Worm (Caenorhabditis elegans) whole organism, L1 larva: ENCODE measurements around the gene lgc-1.

ENCODE experiments used
- C04F5.9 ChIP-seq: sonication (generic microtip); optimal IDR thresholded peaks from 2 replicates; lab custom pipeline; 2016; ENCODE audit warnings: missing genetic modification characterization, missing compliant biosample characterization
- F16B12.6 ChIP-seq: fragments of 150-350 bp; optimal IDR thresholded peaks from 2 replicates; lab custom pipeline; 2014; ENCODE audit warnings: missing biosample characterization, missing genetic modification characterization
- ama-1 ChIP-seq: fragments of 150-350 bp; optimal IDR thresholded peaks from 2 replicates; lab custom pipeline; 2014
- blmp-1 ChIP-seq: fragments of 150-350 bp; optimal IDR thresholded peaks from 2 replicates; lab custom pipeline; 2014; ENCODE audit warnings: missing biosample characterization, missing genetic modification characterization
- ceh-8 ChIP-seq: fragments of 200-800 bp; sonication (Bioruptor generic); optimal IDR thresholded peaks from 2 replicates; lab custom pipeline; 2018; ENCODE audit warnings: mild to moderate bottlenecking, missing genetic modification characterization, moderate library complexity, missing compliant biosample characterization
- ceh-82 ChIP-seq, 3 experiments: fragments of 150-350 bp in 1 of 3; sonication (generic microtip) in 2 of 3; optimal IDR thresholded peaks; 2 replicates each; lab custom pipeline; 2014 to 2017; ENCODE audit warnings: missing biosample characterization in 3 of 3, missing genetic modification characterization in 3 of 3
- dpl-1 ChIP-seq, 3 experiments: fragments of 150-350 bp in 2 of 3; sonication (generic microtip) in 1 of 3; optimal IDR thresholded peaks; 2 replicates each; lab custom pipeline; 2014 to 2017; ENCODE audit warnings: missing biosample characterization in 3 of 3, missing genetic modification characterization in 3 of 3, missing genetic modification reagents in 3 of 3
- dsc-1 ChIP-seq: sonication (generic microtip); optimal IDR thresholded peaks from 2 replicates; lab custom pipeline; 2016; ENCODE audit warnings: mild to moderate bottlenecking, missing genetic modification characterization, missing compliant biosample characterization
- efl-3 ChIP-seq: fragments of 200-800 bp; sonication (Bioruptor generic); optimal IDR thresholded peaks from 2 replicates; lab custom pipeline; 2018; ENCODE audit warnings: mild to moderate bottlenecking, missing genetic modification characterization, missing compliant biosample characterization
- egl-13 ChIP-seq: sonication (generic microtip); optimal IDR thresholded peaks from 2 replicates; lab custom pipeline; 2016; ENCODE audit warnings: missing genotype, missing genetic modification reagents, missing genetic modification characterization, missing compliant biosample characterization
- elt-2 ChIP-seq: sonication (generic microtip); optimal IDR thresholded peaks from 2 replicates; lab custom pipeline; 2016; ENCODE audit warnings: missing genetic modification characterization, mild to moderate bottlenecking, inconsistent platforms, missing compliant biosample characterization, missing genetic modification reagents
- elt-3 ChIP-seq, 6 experiments: fragments of 150-350 bp in 1 of 6; sonication (generic microtip); optimal IDR thresholded peaks; 2 replicates each; lab custom pipeline; 2017 to 2018; ENCODE audit warnings: missing biosample characterization in 6 of 6, missing genetic modification characterization in 6 of 6, inconsistent platforms in 1 of 6
- fkh-10 ChIP-seq: sonication (generic microtip); optimal IDR thresholded peaks from 2 replicates; lab custom pipeline; 2017; ENCODE audit warnings: missing biosample characterization, missing genetic modification reagents, missing genetic modification characterization
- fkh-4 ChIP-seq: sonication (generic microtip); optimal IDR thresholded peaks from 2 replicates; lab custom pipeline; 2016; ENCODE audit warnings: missing compliant biosample characterization, missing genetic modification characterization, borderline replicate concordance
- fkh-8 ChIP-seq: sonication (generic microtip); optimal IDR thresholded peaks from 2 replicates; lab custom pipeline; 2016; ENCODE audit warnings: mild to moderate bottlenecking, missing genetic modification characterization, missing compliant biosample characterization
- grh-1 ChIP-seq: fragments of 200-800 bp; sonication (Bioruptor generic); IDR thresholded peaks from 2 replicates; pipeline ENCODE4 v1.3.6; 2022; ENCODE audit warnings: missing genetic modification reagents, missing genetic modification characterization, missing compliant biosample characterization
- lin-35 ChIP-seq, 2 experiments: fragments of 150-350 bp; optimal IDR thresholded peaks; 2 replicates each; lab custom pipeline; 2014; ENCODE audit warnings: missing biosample characterization in 2 of 2, missing genetic modification characterization in 2 of 2, missing genetic modification reagents in 2 of 2
- lir-3 ChIP-seq: sonication (generic microtip); optimal IDR thresholded peaks from 2 replicates; lab custom pipeline; 2016; ENCODE audit warnings: mild to moderate bottlenecking, missing genetic modification characterization, moderate library complexity, missing compliant biosample characterization; ENCODE audit not compliant: poor library complexity
- lsy-2 ChIP-seq, 2 experiments: fragments of 150-350 bp; optimal IDR thresholded peaks; 2 replicates each; lab custom pipeline; 2014; ENCODE audit warnings: missing biosample characterization in 2 of 2, missing genetic modification characterization in 2 of 2
- mdl-1 ChIP-seq, 2 experiments: fragments of 150-350 bp; optimal IDR thresholded peaks; 2 replicates each; lab custom pipeline; 2014 to 2017; ENCODE audit warnings: missing biosample characterization in 2 of 2, missing genetic modification characterization in 2 of 2, inconsistent platforms in 1 of 2
- mef-2 ChIP-seq: fragments of 150-350 bp; optimal IDR thresholded peaks from 2 replicates; lab custom pipeline; 2014; ENCODE audit warnings: missing biosample characterization, missing genetic modification characterization
- mep-1 ChIP-seq: fragments of 150-350 bp; optimal IDR thresholded peaks from 2 replicates; lab custom pipeline; 2014; ENCODE audit warnings: missing biosample characterization, missing genetic modification characterization
- nhr-20 ChIP-seq: sonication (generic microtip); optimal IDR thresholded peaks from 2 replicates; lab custom pipeline; 2016; ENCODE audit warnings: mild to moderate bottlenecking, missing genetic modification characterization, missing compliant biosample characterization
- nhr-237 ChIP-seq: fragments of 150-350 bp; optimal IDR thresholded peaks from 2 replicates; lab custom pipeline; 2014; ENCODE audit warnings: missing biosample characterization, missing genetic modification characterization
- nhr-71 ChIP-seq: sonication (generic microtip); optimal IDR thresholded peaks from 2 replicates; lab custom pipeline; 2016; ENCODE audit warnings: mild to moderate bottlenecking, missing genetic modification characterization, moderate library complexity, missing compliant biosample characterization
- nhr-76 ChIP-seq: sonication (generic microtip); optimal IDR thresholded peaks from 2 replicates; lab custom pipeline; 2017; ENCODE audit warnings: missing biosample characterization, missing genetic modification characterization
- nhr-85 ChIP-seq: sonication (generic microtip); peaks from one replicate; lab custom pipeline; 2016; ENCODE audit warnings: missing genetic modification characterization, inconsistent platforms, missing compliant biosample characterization
- pax-3 ChIP-seq: fragments of 200-800 bp; sonication (Bioruptor generic); optimal IDR thresholded peaks from 2 replicates; lab custom pipeline; 2018; ENCODE audit warnings: mild to moderate bottlenecking, missing genetic modification characterization, moderate library complexity, missing compliant biosample characterization
- pqm-1 ChIP-seq: sonication (generic microtip); optimal IDR thresholded peaks from 3 replicates; lab custom pipeline; 2017; ENCODE audit warnings: missing biosample characterization, missing genetic modification characterization
- rnt-1 ChIP-seq: sonication (generic microtip); optimal IDR thresholded peaks from 2 replicates; lab custom pipeline; 2016; ENCODE audit warnings: mild to moderate bottlenecking, missing genetic modification characterization, moderate library complexity, missing compliant biosample characterization
- snpc-4 ChIP-seq: fragments of 150-350 bp; optimal IDR thresholded peaks from 2 replicates; lab custom pipeline; 2014; ENCODE audit warnings: missing biosample characterization, missing genetic modification characterization
- sup-37 ChIP-seq: fragments of 200-800 bp; sonication (Bioruptor generic); optimal IDR thresholded peaks from 2 replicates; lab custom pipeline; 2018; ENCODE audit warnings: mild to moderate bottlenecking, missing genetic modification characterization, missing compliant biosample characterization
- swsn-7 ChIP-seq: sonication (generic microtip); optimal IDR thresholded peaks from 2 replicates; lab custom pipeline; 2016; ENCODE audit warnings: missing genetic modification characterization, missing compliant biosample characterization
- tbx-2 ChIP-seq: sonication (generic microtip); optimal IDR thresholded peaks from 2 replicates; lab custom pipeline; 2016; ENCODE audit warnings: missing genetic modification characterization, missing compliant biosample characterization
- unc-30 ChIP-seq: sonication (generic microtip); optimal IDR thresholded peaks from 2 replicates; lab custom pipeline; 2017; ENCODE audit warnings: missing biosample characterization, missing genetic modification characterization
- unc-86 ChIP-seq: sonication (generic microtip); optimal IDR thresholded peaks from 2 replicates; lab custom pipeline; 2016; ENCODE audit warnings: missing genetic modification characterization, missing compliant biosample characterization
- unc-98 ChIP-seq: fragments of 200-800 bp; sonication (Bioruptor generic); IDR thresholded peaks from 2 replicates; pipeline ENCODE4 v1.3.6; 2022; ENCODE audit warnings: missing genetic modification characterization, missing compliant biosample characterization
- vab-15 ChIP-seq: sonication (generic microtip); optimal IDR thresholded peaks from 2 replicates; lab custom pipeline; 2017; ENCODE audit warnings: missing genotype, mild to moderate bottlenecking, missing genetic modification characterization, missing compliant biosample characterization
- ztf-4 ChIP-seq: fragments of 150-350 bp; optimal IDR thresholded peaks from 2 replicates; lab custom pipeline; 2014; ENCODE audit warnings: missing biosample characterization, missing genetic modification characterization

Gene lgc-1

DNA sequence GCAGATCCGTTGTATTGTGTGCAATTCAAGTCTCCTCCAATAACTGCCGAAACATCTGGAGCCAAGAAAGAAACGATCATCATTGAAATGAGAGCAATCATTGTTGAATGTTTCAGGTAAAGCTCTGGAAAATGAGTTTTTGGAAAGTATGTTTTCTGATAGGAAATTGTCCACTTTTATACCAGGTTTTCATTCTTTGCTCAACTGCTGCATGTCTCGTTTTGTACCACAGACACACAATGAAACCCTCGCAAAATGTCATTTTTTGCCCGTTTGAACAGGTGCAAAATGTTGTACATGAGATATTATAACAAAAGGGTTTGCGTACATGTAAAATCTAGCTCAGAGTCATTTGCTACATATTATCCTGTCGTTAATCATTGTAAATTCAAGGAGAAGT is 14.2 kb upstream of the lgc-1 start, which contains the start of gene T05B4.10:
TSS of gene T05B4.10 (minus strand) at position 101 of the 400 bp plus-strand sequence.
- TF ChIP-seq F16B12.6: no peak
- no peak for TF ChIP-seq unc-30 (tag; lab: Kevin White, UChicago)
- no peak for TF ChIP-seq pqm-1
- TF ChIP-seq fkh-8 (tag; lab: Kevin White, UChicago): no peak
- no peak for TF ChIP-seq fkh-4 (tag; lab: Kevin White, UChicago)
- no peak for TF ChIP-seq ceh-8 (GFP tag; lab: Kevin White, UChicago)
- TF ChIP-seq swsn-7 (tag; lab: Kevin White, UChicago): no peak
- no peak for TF ChIP-seq nhr-85 (tag; lab: Kevin White, UChicago)
- TF ChIP-seq dsc-1 (tag; lab: Kevin White, UChicago): no peak
- no peak for TF ChIP-seq pax-3 (tag; lab: Kevin White, UChicago)
- TF ChIP-seq ztf-4 (tag; lab: Kevin White, UChicago): no peak
- no peak for TF ChIP-seq dpl-1 (GFP tag; optimal IDR thresholded peaks at IDR 0.05; lab: Kevin White, UChicago)
- no peak for TF ChIP-seq lir-3 (tag; lab: Kevin White, UChicago)
- no peak for TF ChIP-seq ceh-82 (tag; optimal IDR thresholded peaks at IDR 0.05; lab: Kevin White, UChicago)
- TF ChIP-seq mef-2 (tag; lab: Kevin White, UChicago): no peak
- TF ChIP-seq unc-98: no peak
- no peak for TF ChIP-seq mdl-1 (tag; optimal IDR thresholded peaks at IDR 0.05; lab: Kevin White, UChicago)

ce11 chrV:4122415-4122814 is 12.4 kb upstream of the lgc-1 start, which contains the start of gene phat-5:
TSS of gene phat-5 (minus strand) at chrV:4122515.
- TF ChIP-seq nhr-76: no peak
- TF ChIP-seq vab-15: no peak
- no peak for TF ChIP-seq fkh-8 (tag; lab: Kevin White, UChicago)
- TF ChIP-seq rnt-1 (tag; lab: Kevin White, UChicago): no peak
- TF ChIP-seq snpc-4 (tag; lab: Kevin White, UChicago): no peak
- no peak for TF ChIP-seq pax-3 (tag; lab: Kevin White, UChicago)
- no peak for TF ChIP-seq grh-1
- no peak for TF ChIP-seq unc-86 (tag; lab: Kevin White, UChicago)
- no peak for TF ChIP-seq egl-13 (tag; lab: Kevin White, UChicago)
- TF ChIP-seq mep-1 (tag; lab: Kevin White, UChicago): no peak
- TF ChIP-seq ama-1: no peak
- TF ChIP-seq ceh-82 (tag; optimal IDR thresholded peaks at IDR 0.05; lab: Kevin White, UChicago): no peak

- no peak for TF ChIP-seq unc-86 (tag; lab: Kevin White, UChicago)
- TF ChIP-seq lin-35 (GFP tag; optimal IDR thresholded peaks at IDR 0.05; lab: Kevin White, UChicago): no peak
- TF ChIP-seq elt-3 (tag; optimal IDR thresholded peaks at IDR 0.05; lab: Kevin White, UChicago): no peak
- no peak for TF ChIP-seq C04F5.9 (tag; lab: Kevin White, UChicago)
- no peak for TF ChIP-seq efl-3 (GFP tag; lab: Kevin White, UChicago)
- TF ChIP-seq blmp-1: no peak
- TF ChIP-seq mdl-1 (tag; optimal IDR thresholded peaks at IDR 0.05; lab: Kevin White, UChicago): no peak
- no peak for TF ChIP-seq nhr-71 (tag; lab: Kevin White, UChicago)
- no peak for TF ChIP-seq nhr-237 (tag; lab: Kevin White, UChicago)
- no peak for TF ChIP-seq elt-2 (tag; lab: Kevin White, UChicago)
- TF ChIP-seq tbx-2 (tag; lab: Kevin White, UChicago): no peak
- TF ChIP-seq sup-37 (GFP tag; lab: Kevin White, UChicago): no peak
- TF ChIP-seq lsy-2 (tag; optimal IDR thresholded peaks at IDR 0.05; lab: Kevin White, UChicago): no peak
- TF ChIP-seq ztf-4 (tag; lab: Kevin White, UChicago): no peak
- TF ChIP-seq nhr-20 (tag; lab: Kevin White, UChicago): no peak
- no peak for TF ChIP-seq fkh-10
Observed at ce11 chrV:4125552-4126084, 9.2 kb upstream of the lgc-1 start, which contains the start of gene T05B4.12. TSS of gene T05B4.12 (minus strand) at chrV:4126034.
